Worm (Caenorhabditis elegans): ENCODE data around the gene Y17G9B.5.

Gene Y17G9B.5

ce11 chrIV:4747553-4747952, 2.5 kb upstream of the Y17G9B.5 start, which contains the start of gene tctn-1:
Gene tctn-1, minus strand, starts transcription at chrIV:4747832.
- peak; percentile 65 for TF ChIP-seq ama-1 (optimal IDR thresholded peaks at IDR 0.05)
- no peak for TF ChIP-seq mml-1 (tag; optimal IDR thresholded peaks at IDR 0.05)
- TF ChIP-seq R02D3.7 (tag; optimal IDR thresholded peaks at IDR 0.05) = peak; percentile 36
- TF ChIP-seq ceh-16 (tag; optimal IDR thresholded peaks at IDR 0.05) = no peak
- peak; percentile 24 for TF ChIP-seq nfya-1 (tag; optimal IDR thresholded peaks at IDR 0.05; ENCODE audit: insufficient read depth)
- TF ChIP-seq lin-15B (tag; optimal IDR thresholded peaks at IDR 0.05) = peak; percentile 16

- no peak for TF ChIP-seq ztf-4 (tag; optimal IDR thresholded peaks at IDR 0.05)
- peak; percentile 66 for TF ChIP-seq nfya-1 (tag; optimal IDR thresholded peaks at IDR 0.05; ENCODE audit: insufficient read depth)
- peak; percentile 73 for TF ChIP-seq elt-2 (tag; optimal IDR thresholded peaks at IDR 0.05)
- no peak for TF ChIP-seq elt-1 (tag; optimal IDR thresholded peaks at IDR 0.05)
- peak; percentile 68 for TF ChIP-seq lsy-12 (tag; optimal IDR thresholded peaks at IDR 0.05)
- no peak for TF ChIP-seq ceh-16 (tag; optimal IDR thresholded peaks at IDR 0.05)
- peak; percentile 70 for TF ChIP-seq pqm-1 (tag; optimal IDR thresholded peaks at IDR 0.05)
- TF ChIP-seq nhr-77 (tag; optimal IDR thresholded peaks at IDR 0.05) = peak; percentile 61
- peak; percentile 62 for TF ChIP-seq nhr-25 (tag; optimal IDR thresholded peaks at IDR 0.05)
- peak; percentile 47 for TF ChIP-seq fos-1 (tag; optimal IDR thresholded peaks at IDR 0.05)
- TF ChIP-seq mdl-1 (tag; optimal IDR thresholded peaks at IDR 0.05) = no peak
- TF ChIP-seq skn-1 (tag; optimal IDR thresholded peaks at IDR 0.05) = peak; percentile 18
- no peak for TF ChIP-seq unc-39 (tag; optimal IDR thresholded peaks at IDR 0.05)
- peak; percentile 47 for TF ChIP-seq ceh-28 (tag; optimal IDR thresholded peaks at IDR 0.05)
- no peak for TF ChIP-seq nhr-237 (tag; optimal IDR thresholded peaks at IDR 0.05)
- TF ChIP-seq zag-1 (tag; optimal IDR thresholded peaks at IDR 0.05) = no peak
- no peak for TF ChIP-seq ceh-9 (tag; optimal IDR thresholded peaks at IDR 0.05)
- TF ChIP-seq ZK546.5 (tag; optimal IDR thresholded peaks at IDR 0.05) = no peak
- peak; percentile 83 for TF ChIP-seq lin-15B (tag; optimal IDR thresholded peaks at IDR 0.05)
- TF ChIP-seq nhr-43 (tag; optimal IDR thresholded peaks at IDR 0.05; ENCODE audit: poor library complexity, severe bottlenecking) = no peak
- TF ChIP-seq nhr-23 (tag; optimal IDR thresholded peaks at IDR 0.05) = peak; percentile 38
- no peak for TF ChIP-seq fkh-2 (tag; optimal IDR thresholded peaks at IDR 0.05)
- TF ChIP-seq unc-62 (GFP tag; optimal IDR thresholded peaks at IDR 0.05) = no peak
- TF ChIP-seq elt-3 (tag; optimal IDR thresholded peaks at IDR 0.05) = no peak
- peak; percentile 4 for TF ChIP-seq lin-39 (tag; optimal IDR thresholded peaks at IDR 0.05)
- no peak for TF ChIP-seq nhr-67 (tag; optimal IDR thresholded peaks at IDR 0.05)
- TF ChIP-seq egl-5 (tag; optimal IDR thresholded peaks at IDR 0.05) = no peak
- TF ChIP-seq sea-2 (GFP tag; optimal IDR thresholded peaks at IDR 0.05) = no peak
- no peak for TF ChIP-seq snpc-4 (tag; optimal IDR thresholded peaks at IDR 0.05)
- no peak for TF ChIP-seq daf-12 (tag; optimal IDR thresholded peaks at IDR 0.05)
- TF ChIP-seq mml-1 (tag; optimal IDR thresholded peaks at IDR 0.05) = no peak
- no peak for TF ChIP-seq fkh-10 (GFP tag; optimal IDR thresholded peaks at IDR 0.05)
- peak; percentile 69 for TF ChIP-seq aly-2 (tag; optimal IDR thresholded peaks at IDR 0.05)
- no peak for TF ChIP-seq nhr-11 (tag; optimal IDR thresholded peaks at IDR 0.05)
- peak; percentile 54 for TF ChIP-seq pha-4 (tag; optimal IDR thresholded peaks at IDR 0.05)
- no peak for TF ChIP-seq nhr-12 (tag; optimal IDR thresholded peaks at IDR 0.05)
- peak; percentile 10 for TF ChIP-seq jun-1 (tag; optimal IDR thresholded peaks at IDR 0.05)
- TF ChIP-seq hmg-11 (tag; optimal IDR thresholded peaks at IDR 0.05) = peak; percentile 82
- no peak for TF ChIP-seq egl-27 (tag; optimal IDR thresholded peaks at IDR 0.05)
- no peak for TF ChIP-seq eor-1 (tag; optimal IDR thresholded peaks at IDR 0.05)
- TF ChIP-seq ztf-11 (tag; optimal IDR thresholded peaks at IDR 0.05) = no peak
- peak; percentile 84 for TF ChIP-seq ama-1 (optimal IDR thresholded peaks at IDR 0.05)
- no peak for TF ChIP-seq nhr-76 (tag; optimal IDR thresholded peaks at IDR 0.05)
- no peak for TF ChIP-seq nhr-28 (tag; optimal IDR thresholded peaks at IDR 0.05)
- no peak for TF ChIP-seq tbx-2 (tag; optimal IDR thresholded peaks at IDR 0.05)
- TF ChIP-seq R02D3.7 (tag; optimal IDR thresholded peaks at IDR 0.05) = peak; percentile 67
- TF ChIP-seq ceh-82 (tag; optimal IDR thresholded peaks at IDR 0.05) = no peak
Observed at ce11 chrIV:4748408-4749105, 1.5 kb upstream of the Y17G9B.5 start, which contains the start of gene cyc-2.1. Gene cyc-2.1, minus strand, starts transcription at chrIV:4749012.
